Worm (Caenorhabditis elegans): ENCODE measurements around the gene smvt-1.

ce11 chrX:2596605-2597004, 47.8 kb upstream of the smvt-1 start:
- peak; percentile 66 for TF ChIP-seq fos-1 (tag; optimal IDR thresholded peaks at IDR 0.05)
- TF ChIP-seq mdl-1 (tag; optimal IDR thresholded peaks at IDR 0.05) = no peak
- TF ChIP-seq lir-3 (tag; optimal IDR thresholded peaks at IDR 0.05; ENCODE audit: poor library complexity) = no peak
- TF ChIP-seq ztf-11 (tag; optimal IDR thresholded peaks at IDR 0.05) = no peak
- TF ChIP-seq egl-27 (tag; optimal IDR thresholded peaks at IDR 0.05) = no peak
- peak; percentile 79 for TF ChIP-seq pax-3 (tag; optimal IDR thresholded peaks at IDR 0.05)
- no peak for TF ChIP-seq ama-1 (optimal IDR thresholded peaks at IDR 0.05)
- TF ChIP-seq alr-1 (tag; optimal IDR thresholded peaks at IDR 0.05; ENCODE audit: borderline replicate concordance) = no peak
- TF ChIP-seq nhr-90 (tag; optimal IDR thresholded peaks at IDR 0.05; ENCODE audit: poor library complexity) = no peak
- no peak for TF ChIP-seq unc-130 (tag; optimal IDR thresholded peaks at IDR 0.05)
- TF ChIP-seq mep-1 (tag; optimal IDR thresholded peaks at IDR 0.05) = no peak
- TF ChIP-seq pag-3 (tag; optimal IDR thresholded peaks at IDR 0.05; ENCODE audit: borderline replicate concordance, insufficient read depth) = no peak
- no peak for TF ChIP-seq aly-2 (tag; optimal IDR thresholded peaks at IDR 0.05)

All from whole organism, L1 larva.